Worm (Caenorhabditis elegans): ENCODE measurements around the gene ZC395.5.

ZC395.5 gene

ce11 chrIII:5308278-5308677 lies 40.6 kb downstream of the ZC395.5 start, which contains the start of gene mog-3 (continued):
- TF ChIP-seq nhr-232 (tag; optimal IDR thresholded peaks at IDR 0.05) (no peak), odd-2 (tag; optimal IDR thresholded peaks at IDR 0.05) (no peak), ceh-22 (tag; optimal IDR thresholded peaks at IDR 0.05) (no peak), ama-1 (optimal IDR thresholded peaks at IDR 0.05) (no peak), tbx-2 (tag; optimal IDR thresholded peaks at IDR 0.05) (peak; percentile 91), unc-3 (GFP tag; conservative IDR thresholded peaks at IDR 0.05) (peak; percentile 32; the same call in 1 of the 2 replicates), unc-3 (tag; optimal IDR thresholded peaks at IDR 0.05) (no peak), pax-1 (tag; optimal IDR thresholded peaks at IDR 0.05) (no peak), C08G9.2 (tag; optimal IDR thresholded peaks at IDR 0.05) (peak; percentile 97), hlh-30 (tag; optimal IDR thresholded peaks at IDR 0.05; ENCODE audit: insufficient read depth) (peak; percentile 12), F13H6.1 (tag; optimal IDR thresholded peaks at IDR 0.05) (peak; percentile 59), ceh-2 (tag; optimal IDR thresholded peaks at IDR 0.05) (peak; percentile 92), ceh-24 (tag; optimal IDR thresholded peaks at IDR 0.05) (no peak), hlh-8 (tag; optimal IDR thresholded peaks at IDR 0.05) (peak; percentile 87), npax-4 (tag; optimal IDR thresholded peaks at IDR 0.05) (no peak), madf-2 (tag; optimal IDR thresholded peaks at IDR 0.05) (peak; percentile 26), ceh-30 (tag; optimal IDR thresholded peaks at IDR 0.05) (no peak), ceh-6 (GFP tag; optimal IDR thresholded peaks at IDR 0.05) (no peak), sox-4 (tag; optimal IDR thresholded peaks at IDR 0.05) (no peak), elt-4 (tag; optimal IDR thresholded peaks at IDR 0.05) (no peak), fkh-10 (GFP tag; optimal IDR thresholded peaks at IDR 0.05) (no peak), T23F11.4 (GFP tag; optimal IDR thresholded peaks at IDR 0.05) (no peak), sox-2 (GFP tag; IDR thresholded peaks at IDR 0.05) (no peak), ref-2 (tag; optimal IDR thresholded peaks at IDR 0.05) (peak; percentile 78)

ce11 chrIII:5310403-5310802 lies 42.8 kb downstream of the ZC395.5 start:
- TF ChIP-seq pax-1 (tag; optimal IDR thresholded peaks at IDR 0.05) (no peak), tbx-7 (tag; optimal IDR thresholded peaks at IDR 0.05) (no peak), syd-9 (tag; optimal IDR thresholded peaks at IDR 0.05) (no peak), pha-2 (tag; optimal IDR thresholded peaks at IDR 0.05) (no peak), hlh-30 (tag; optimal IDR thresholded peaks at IDR 0.05; ENCODE audit: insufficient read depth) (no peak), Y22D7AL.16 (tag; optimal IDR thresholded peaks at IDR 0.05) (no peak), ceh-45 (GFP tag; IDR thresholded peaks at IDR 0.05) (no peak), sox-2 (GFP tag; IDR thresholded peaks at IDR 0.05) (no peak), ceh-6 (GFP tag; optimal IDR thresholded peaks at IDR 0.05) (no peak), F13H6.1 (tag; optimal IDR thresholded peaks at IDR 0.05) (no peak), zip-5 (tag; optimal IDR thresholded peaks at IDR 0.05) (no peak), ceh-34 (tag; optimal IDR thresholded peaks at IDR 0.05) (no peak), dmd-4 (tag; optimal IDR thresholded peaks at IDR 0.05; ENCODE audit: borderline replicate concordance) (no peak), unc-3 (GFP tag; conservative IDR thresholded peaks at IDR 0.05) (no peak), unc-3 (tag; optimal IDR thresholded peaks at IDR 0.05) (no peak), ceh-48 (tag; optimal IDR thresholded peaks at IDR 0.05) (no peak), rnt-1 (tag; optimal IDR thresholded peaks at IDR 0.05) (no peak)

- TF ChIP-seq nhr-11 (tag; optimal IDR thresholded peaks at IDR 0.05) (no peak), mec-3 (tag; optimal IDR thresholded peaks at IDR 0.05; ENCODE audit: borderline replicate concordance) (no peak), hlh-30 (tag; optimal IDR thresholded peaks at IDR 0.05; ENCODE audit: insufficient read depth) (no peak), tbx-2 (tag; optimal IDR thresholded peaks at IDR 0.05) (no peak), ceh-30 (tag; optimal IDR thresholded peaks at IDR 0.05) (no peak), pha-4 (tag; optimal IDR thresholded peaks at IDR 0.05) (no peak), elt-2 (tag; optimal IDR thresholded peaks at IDR 0.05) (no peak), sox-2 (GFP tag; IDR thresholded peaks at IDR 0.05) (no peak), hlh-15 (tag; optimal IDR thresholded peaks at IDR 0.05) (no peak), pat-9 (tag; optimal IDR thresholded peaks at IDR 0.05) (no peak)
Measured at ce11 chrIII:5310940-5311339, 43.3 kb downstream of the ZC395.5 start, which contains the start of gene pqe-1. Gene pqe-1 (plus strand): TSS chrIII:5311240.
